Worm (Caenorhabditis elegans): ENCODE results near the gene F40G9.9.

DNA sequence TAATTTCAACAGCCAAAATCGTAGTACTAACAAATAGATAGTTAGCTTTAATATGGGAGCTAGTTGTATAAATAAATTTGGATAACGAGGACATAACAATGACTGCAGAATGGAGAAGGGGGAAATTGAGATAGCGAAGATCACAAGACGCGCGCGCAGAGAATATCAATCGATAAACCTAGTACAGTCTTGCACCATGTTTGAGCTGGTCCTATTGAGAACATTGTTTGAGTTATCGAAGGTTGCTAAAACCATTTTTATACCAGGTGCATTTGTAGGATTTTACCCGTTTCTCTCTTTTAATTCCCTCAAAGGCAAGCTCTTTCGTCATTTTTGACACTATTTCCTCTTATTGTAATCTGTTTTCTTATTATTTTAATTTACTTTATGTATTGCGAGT is at the start of gene F40G9.9, which contains the start of gene F40G9.12:
- no peak for TF ChIP-seq ceh-82 (tag; optimal IDR thresholded peaks at IDR 0.05)
- TF ChIP-seq elt-1 (tag; optimal IDR thresholded peaks at IDR 0.05) = no peak

Data from whole organism, L2 larva.